Worm (Caenorhabditis elegans) whole organism, L2 larva: ENCODE results near the gene gcc-2.

Experiments used
- ZK546.5 ChIP-seq: sonication (generic microtip); optimal IDR thresholded peaks from 2 replicates; lab custom pipeline; 2017; ENCODE audit warnings: missing biosample characterization, missing genetic modification characterization
- egl-27 ChIP-seq: sonication (generic microtip); optimal IDR thresholded peaks from 3 replicates; lab custom pipeline; 2017; ENCODE audit warnings: missing biosample characterization, missing genetic modification reagents, missing genetic modification characterization

DNA sequence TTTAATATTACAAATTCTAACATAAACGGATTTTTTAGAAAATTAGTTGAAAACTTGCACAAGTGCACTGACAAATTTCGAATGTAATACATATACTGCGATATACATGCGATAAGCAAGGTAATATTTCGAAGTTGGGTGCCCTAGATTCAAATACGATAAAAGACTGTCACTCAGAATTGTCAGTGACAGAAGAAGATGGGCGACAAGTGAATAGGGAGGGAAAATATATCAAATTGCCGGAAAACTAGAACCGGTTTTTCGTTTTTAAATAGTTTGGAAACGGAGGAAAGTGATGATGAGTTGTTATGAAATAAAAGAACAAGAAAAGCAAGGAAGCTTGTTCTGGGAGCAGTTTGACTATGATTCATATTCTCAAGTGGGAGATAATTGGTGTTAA lies 27.9 kb downstream of the gcc-2 start:
- TF ChIP-seq egl-27 (tag; lab: Kevin White, UChicago) (no peak), ZK546.5 (tag; lab: Kevin White, UChicago) (no peak)
